Fruit fly (Drosophila melanogaster): ENCODE results near the gene Vps60.

Gene Vps60

DNA sequence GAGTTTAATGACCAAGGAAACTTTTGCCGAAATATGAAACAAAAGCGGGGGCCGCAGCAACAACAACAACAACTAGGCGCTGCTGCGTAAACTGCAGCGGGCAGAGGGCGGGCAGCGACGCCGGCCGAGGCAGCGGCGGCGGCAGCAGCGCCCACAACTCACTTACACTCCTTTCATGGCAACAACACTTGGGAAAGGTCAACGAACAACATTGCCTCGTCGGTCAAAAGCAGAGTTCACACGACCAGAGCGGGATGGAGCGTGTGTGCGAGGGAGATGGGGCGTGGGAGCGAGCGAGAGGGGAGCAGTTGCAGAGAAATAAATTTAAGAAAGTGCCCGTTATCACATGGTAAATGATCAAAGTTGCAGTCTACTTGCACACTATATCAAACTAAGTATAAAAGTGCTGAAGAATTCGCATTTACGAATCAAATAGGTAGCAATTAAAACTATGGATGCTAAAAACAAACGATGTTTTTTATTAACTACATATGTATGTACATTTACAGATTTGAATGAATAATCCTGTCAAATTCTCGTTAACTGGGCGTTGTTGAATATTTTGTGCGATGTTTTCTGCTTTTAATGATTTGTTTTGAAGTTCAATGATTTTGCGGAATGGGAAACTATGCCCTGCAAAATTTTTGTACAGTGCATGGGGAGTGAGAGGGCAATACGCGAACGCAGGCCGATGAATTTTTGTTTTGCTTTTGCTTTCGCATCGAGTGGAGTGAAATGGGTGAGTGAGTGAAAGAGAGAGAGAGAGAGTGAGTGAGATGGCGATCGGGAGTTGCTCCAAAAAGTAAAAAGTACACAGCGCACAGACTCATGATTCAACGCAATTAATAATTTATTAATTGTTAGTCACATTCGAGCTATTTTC, 13.0 kb downstream of the Vps60 start (continued):
- TF ChIP-seq CG18476 (GFP tag; optimal IDR thresholded peaks at IDR 0.05): no peak
- TF ChIP-seq chm (GFP tag; IDR thresholded peaks at IDR 0.05): no peak
- no peak for TF ChIP-seq Fer1 (GFP tag; optimal IDR thresholded peaks at IDR 0.05)
- TF ChIP-seq zf30C (GFP tag; optimal IDR thresholded peaks at IDR 0.05): no peak
- TF ChIP-seq nmo (GFP tag; optimal IDR thresholded peaks at IDR 0.05): peak; percentile 24
- TF ChIP-seq Fer3 (tag; optimal IDR thresholded peaks at IDR 0.05): no peak
- no peak for TF ChIP-seq oc (tag; optimal IDR thresholded peaks at IDR 0.05)
- no peak for TF ChIP-seq CG5180 (GFP tag; optimal IDR thresholded peaks at IDR 0.05)
- no peak for TF ChIP-seq abd-A (tag; optimal IDR thresholded peaks at IDR 0.05)
- peak; percentile 61 for TF ChIP-seq CG1832 (GFP tag; optimal IDR thresholded peaks at IDR 0.05)
- no peak for TF ChIP-seq sob (GFP tag; IDR thresholded peaks at IDR 0.05)
- no peak for TF ChIP-seq nerfin-1 (tag; optimal IDR thresholded peaks at IDR 0.05)
- TF ChIP-seq CG43689 (GFP tag; IDR thresholded peaks at IDR 0.05): no peak
- peak; percentile 30 for TF ChIP-seq CG18262 (tag; optimal IDR thresholded peaks at IDR 0.05)
- TF ChIP-seq toy (GFP tag; IDR thresholded peaks at IDR 0.05): no peak
- TF ChIP-seq Camta (GFP tag; optimal IDR thresholded peaks at IDR 0.05): no peak
- no peak for TF ChIP-seq CG4707 (GFP tag; optimal IDR thresholded peaks at IDR 0.05)
- TF ChIP-seq CG15269 (tag; optimal IDR thresholded peaks at IDR 0.05): no peak
- peak in 1 of 2 experiments; percentile 32 for TF ChIP-seq eve (GFP tag; optimal IDR thresholded peaks at IDR 0.05)
- TF ChIP-seq Poxn (GFP tag; IDR thresholded peaks at IDR 0.05): no peak
- no peak for TF ChIP-seq CG34376 (GFP tag; optimal IDR thresholded peaks at IDR 0.05)
- no peak for TF ChIP-seq CHES-1-like (GFP tag; optimal IDR thresholded peaks at IDR 0.05)
- no peak for TF ChIP-seq grau (tag; optimal IDR thresholded peaks at IDR 0.05)
- no peak for TF ChIP-seq CG10147 (GFP tag; optimal IDR thresholded peaks at IDR 0.05)
- no peak for TF ChIP-seq CG7372 (GFP tag; IDR thresholded peaks at IDR 0.05)
- TF ChIP-seq Eip74EF (GFP tag; optimal IDR thresholded peaks at IDR 0.05): peak in 1 of 2 experiments; percentile 0
- no peak for TF ChIP-seq Meics (GFP tag; optimal IDR thresholded peaks at IDR 0.05)
- no peak for TF ChIP-seq CG12071 (GFP tag; optimal IDR thresholded peaks at IDR 0.05)
- TF ChIP-seq gem (tag; optimal IDR thresholded peaks at IDR 0.05): peak; percentile 14
- TF ChIP-seq Trl (optimal IDR thresholded peaks at IDR 0.05): peak in 1 of 2 experiments; percentile 9
- no peak for TF ChIP-seq Trl (GFP tag; optimal IDR thresholded peaks at IDR 0.05)
- peak; percentile 4 for TF ChIP-seq bcd (GFP tag; optimal IDR thresholded peaks at IDR 0.05)
- peak; percentile 38 for TF ChIP-seq Blimp-1 (GFP tag; optimal IDR thresholded peaks at IDR 0.05)
- peak; percentile 51 for TF ChIP-seq Adf1 (GFP tag; IDR thresholded peaks at IDR 0.05)
- TF ChIP-seq otp (GFP tag; IDR thresholded peaks at IDR 0.05): no peak
- no peak for TF ChIP-seq D (optimal IDR thresholded peaks at IDR 0.05)
- peak; percentile 42 for TF ChIP-seq D (GFP tag; optimal IDR thresholded peaks at IDR 0.05)
- TF ChIP-seq CG4854 (GFP tag; optimal IDR thresholded peaks at IDR 0.05): no peak
- no peak for TF ChIP-seq CG7357 (GFP tag; IDR thresholded peaks at IDR 0.05)
- peak; percentile 35 for TF ChIP-seq fd96Cb (tag; optimal IDR thresholded peaks at IDR 0.05)
- TF ChIP-seq B-H1 (GFP tag; IDR thresholded peaks at IDR 0.05): no peak
- TF ChIP-seq CG16813 (GFP tag; IDR thresholded peaks at IDR 0.05; ENCODE audit: partially characterized antibody): no peak
- TF ChIP-seq esg (GFP tag; conservative IDR thresholded peaks at IDR 0.05): no peak
- no peak for TF ChIP-seq tap (tag; optimal IDR thresholded peaks at IDR 0.05)
- no peak for TF ChIP-seq H2.0 (GFP tag; IDR thresholded peaks at IDR 0.05)
- no peak for TF ChIP-seq hbn (GFP tag; IDR thresholded peaks at IDR 0.05; ENCODE audit: partially characterized antibody)
- TF ChIP-seq MBD-R2 (GFP tag; IDR thresholded peaks at IDR 0.05): no peak
- peak; percentile 8 for TF ChIP-seq CG9727 (GFP tag; optimal IDR thresholded peaks at IDR 0.05)
- TF ChIP-seq Hand (GFP tag; optimal IDR thresholded peaks at IDR 0.05): no peak

Measured in whole organism, embryonic.